Fruit fly (Drosophila melanogaster) whole organism, prepupa: Measurements from ENCODE around the gene wrd.

Experiments used
- CG10631 ChIP-seq: fragments of 200-800 bp; sonication (Bioruptor generic); optimal IDR thresholded peaks from 2 replicates; lab custom pipeline; 2016; ENCODE audit warnings: missing biosample characterization, missing genetic modification characterization
- CG10669 ChIP-seq: fragments of 200-800 bp; sonication (Bioruptor generic); optimal IDR thresholded peaks from 3 replicates; lab custom pipeline; 2018; ENCODE audit warnings: missing biosample characterization, mild to moderate bottlenecking, missing genetic modification characterization, moderate library complexity
- CG11294 ChIP-seq: fragments of 200-800 bp; sonication (Bioruptor generic); IDR thresholded peaks from 2 replicates; pipeline ENCODE4 v1.3.6; 2022; ENCODE audit warnings: missing biosample characterization, missing genetic modification characterization
- CG11762 ChIP-seq: fragments of 200-800 bp; sonication (Bioruptor generic); optimal IDR thresholded peaks from 3 replicates; lab custom pipeline; 2016; ENCODE audit warnings: missing biosample characterization, missing genetic modification characterization; ENCODE audit not compliant: insufficient read depth
- CG15336 ChIP-seq: fragments of 200-800 bp; sonication (Bioruptor generic); IDR thresholded peaks from 2 replicates; pipeline ENCODE4 v1.3.6; 2022; ENCODE audit warnings: missing biosample characterization, missing genetic modification characterization
- CG1621 ChIP-seq: fragments of 200-800 bp; sonication (Bioruptor generic); optimal IDR thresholded peaks from 3 replicates; lab custom pipeline; 2018; ENCODE audit warnings: missing biosample characterization, mild to moderate bottlenecking, missing genetic modification characterization
- CG3032 ChIP-seq: fragments of 200-800 bp; optimal IDR thresholded peaks from 2 replicates; lab custom pipeline; 2019; ENCODE audit warnings: missing biosample characterization, mild to moderate bottlenecking, missing genetic modification characterization, moderate library complexity
- CG32006 ChIP-seq: fragments of 200-800 bp; sonication (Bioruptor generic); optimal IDR thresholded peaks from 3 replicates; lab custom pipeline; 2017; ENCODE audit warnings: missing biosample characterization, mild to moderate bottlenecking, missing genetic modification characterization
- CG3919 ChIP-seq: fragments of 200-800 bp; sonication (Bioruptor generic); optimal IDR thresholded peaks from 3 replicates; lab custom pipeline; 2016; ENCODE audit warnings: missing biosample characterization, missing genetic modification characterization
- CG4318 ChIP-seq: fragments of 200-800 bp; sonication (Bioruptor generic); optimal IDR thresholded peaks from 3 replicates; lab custom pipeline; 2017; ENCODE audit warnings: missing biosample characterization, mild to moderate bottlenecking, missing genetic modification characterization
- CG6163 ChIP-seq: fragments of 200-800 bp; sonication (Bioruptor generic); IDR thresholded peaks from 3 replicates; pipeline ENCODE4 v1.3.6; 2022; ENCODE audit warnings: missing biosample characterization, missing genetic modification characterization
- CG6276 ChIP-seq: fragments of 200-800 bp; sonication (Bioruptor generic); optimal IDR thresholded peaks from 2 replicates; lab custom pipeline; 2017; ENCODE audit warnings: missing biosample characterization, mild to moderate bottlenecking, missing genetic modification characterization
- CG6792 ChIP-seq: fragments of 200-800 bp; sonication (Bioruptor generic); optimal IDR thresholded peaks from 3 replicates; lab custom pipeline; 2016; ENCODE audit warnings: missing biosample characterization, missing genetic modification characterization
- CG6808 ChIP-seq: fragments of 200-800 bp; sonication (Bioruptor generic); optimal IDR thresholded peaks from 3 replicates; lab custom pipeline; 2017; ENCODE audit warnings: missing biosample characterization, missing genetic modification characterization, mild to moderate bottlenecking, moderate library complexity, missing genetic modification reagents
- CG6854 ChIP-seq: fragments of 200-800 bp; sonication (Bioruptor generic); optimal IDR thresholded peaks from 2 replicates; lab custom pipeline; 2017; ENCODE audit warnings: missing biosample characterization, mild to moderate bottlenecking, missing genetic modification characterization
- CG8632 ChIP-seq: fragments of 200-800 bp; sonication (Bioruptor generic); optimal IDR thresholded peaks from 3 replicates; lab custom pipeline; 2016; ENCODE audit warnings: missing biosample characterization, missing genetic modification characterization
- CG9139 ChIP-seq: fragments of 200-800 bp; sonication (Bioruptor generic); optimal IDR thresholded peaks from 3 replicates; lab custom pipeline; 2017; ENCODE audit warnings: missing biosample characterization, mild to moderate bottlenecking, missing genetic modification characterization
- Eip75B ChIP-seq: fragments of 200-800 bp; sonication (Bioruptor generic); optimal IDR thresholded peaks from 3 replicates; lab custom pipeline; 2016; ENCODE audit warnings: missing biosample characterization, missing genetic modification characterization
- Eip93F ChIP-seq: fragments of 200-800 bp; sonication (Bioruptor generic); optimal IDR thresholded peaks from 2 replicates; lab custom pipeline; 2016; ENCODE audit warnings: missing biosample characterization, mild to moderate bottlenecking, missing genetic modification characterization
- Ets21C ChIP-seq: fragments of 200-800 bp; sonication (Bioruptor generic); optimal IDR thresholded peaks from 3 replicates; lab custom pipeline; 2016; ENCODE audit warnings: missing biosample characterization, missing genetic modification characterization
- Gug ChIP-seq: fragments of 200-800 bp; sonication (Bioruptor generic); IDR thresholded peaks from 2 replicates; pipeline ENCODE4 v1.3.6; 2022; ENCODE audit warnings: missing biosample characterization, missing genetic modification characterization
- Hr38 ChIP-seq: sonication (Bioruptor generic); optimal IDR thresholded peaks from 2 replicates; lab custom pipeline; 2016; ENCODE audit warnings: missing biosample characterization, missing genetic modification characterization
- Hr39 ChIP-seq: fragments of 200-800 bp; sonication (Bioruptor generic); optimal IDR thresholded peaks from 2 replicates; lab custom pipeline; 2016; ENCODE audit warnings: missing biosample characterization, missing genetic modification characterization
- Hr4 ChIP-seq: fragments of 200-800 bp; sonication (Bioruptor generic); optimal IDR thresholded peaks from 3 replicates; lab custom pipeline; 2016; ENCODE audit warnings: missing biosample characterization, missing genetic modification characterization
- Lpt ChIP-seq: fragments of 200-800 bp; sonication (Bioruptor generic); optimal IDR thresholded peaks from 3 replicates; lab custom pipeline; 2016; ENCODE audit warnings: missing biosample characterization, missing genetic modification characterization
- Met ChIP-seq: fragments of 200-800 bp; sonication (Bioruptor generic); optimal IDR thresholded peaks from 3 replicates; lab custom pipeline; 2016; ENCODE audit warnings: missing biosample characterization, missing genetic modification characterization
- OdsH ChIP-seq: fragments of 200-800 bp; sonication (Bioruptor generic); optimal IDR thresholded peaks from 3 replicates; lab custom pipeline; 2016; ENCODE audit warnings: missing biosample characterization, missing genetic modification characterization
- Smox ChIP-seq: fragments of 200-800 bp; sonication (Bioruptor generic); optimal IDR thresholded peaks from 3 replicates; lab custom pipeline; 2016; ENCODE audit warnings: missing biosample characterization, missing genetic modification characterization
- Sox102F ChIP-seq: fragments of 200-800 bp; sonication (Bioruptor generic); optimal IDR thresholded peaks from 2 replicates; lab custom pipeline; 2016; ENCODE audit warnings: missing biosample characterization, mild to moderate bottlenecking, missing genetic modification characterization
- Sox14 ChIP-seq: fragments of 200-800 bp; sonication (Bioruptor generic); optimal IDR thresholded peaks from 3 replicates; lab custom pipeline; 2016; ENCODE audit warnings: missing biosample characterization, missing genetic modification characterization
- achi ChIP-seq: fragments of 200-800 bp; sonication (Bioruptor generic); optimal IDR thresholded peaks from 3 replicates; lab custom pipeline; 2016; ENCODE audit warnings: missing biosample characterization, missing genetic modification characterization
- cyc ChIP-seq: fragments of 200-800 bp; sonication (Bioruptor generic); optimal IDR thresholded peaks from 3 replicates; lab custom pipeline; 2016; ENCODE audit warnings: missing biosample characterization, missing genetic modification characterization
- dsx ChIP-seq: fragments of 200-800 bp; optimal IDR thresholded peaks from 3 replicates; lab custom pipeline; 2019; ENCODE audit warnings: missing biosample characterization, mild to moderate bottlenecking, missing genetic modification characterization, moderate library complexity; ENCODE audit not compliant: poor library complexity, severe bottlenecking
- eg ChIP-seq: fragments of 200-800 bp; sonication (Bioruptor generic); IDR thresholded peaks from 3 replicates; pipeline ENCODE4 v1.3.6; 2022; ENCODE audit warnings: missing biosample characterization, missing genetic modification characterization
- esn ChIP-seq: fragments of 200-800 bp; sonication (Bioruptor generic); optimal IDR thresholded peaks from 2 replicates; lab custom pipeline; 2016; ENCODE audit warnings: missing biosample characterization, mild to moderate bottlenecking, missing genetic modification characterization, moderate library complexity
- fd59A ChIP-seq: fragments of 200-800 bp; sonication (Bioruptor generic); optimal IDR thresholded peaks from 2 replicates; lab custom pipeline; 2017; ENCODE audit warnings: missing biosample characterization, mild to moderate bottlenecking, missing genetic modification characterization, missing genetic modification reagents
- fd85E ChIP-seq: fragments of 200-800 bp; sonication (Bioruptor generic); optimal IDR thresholded peaks from 3 replicates; lab custom pipeline; 2016; ENCODE audit warnings: missing biosample characterization, missing genetic modification characterization
- fkh ChIP-seq: fragments of 200-800 bp; sonication (Bioruptor generic); optimal IDR thresholded peaks from 3 replicates; lab custom pipeline; 2017; ENCODE audit warnings: missing biosample characterization, mild to moderate bottlenecking, missing genetic modification characterization, moderate library complexity
- net ChIP-seq: fragments of 200-800 bp; sonication (Bioruptor generic); optimal IDR thresholded peaks from 3 replicates; lab custom pipeline; 2016; ENCODE audit warnings: missing biosample characterization, missing genetic modification characterization
- salr ChIP-seq, 2 experiments: fragments of 200-800 bp; sonication (Bioruptor generic); optimal IDR thresholded peaks; 3 replicates each; lab custom pipeline; 2016 to 2018; ENCODE audit warnings: missing biosample characterization in 2 of 2, missing genetic modification characterization in 2 of 2, mild to moderate bottlenecking in 1 of 2
- spab ChIP-seq: fragments of 200-800 bp; sonication (Bioruptor generic); optimal IDR thresholded peaks from 2 replicates; lab custom pipeline; 2017; ENCODE audit warnings: missing biosample characterization, mild to moderate bottlenecking, missing genetic modification characterization, missing genetic modification reagents
- ss ChIP-seq, 2 experiments: fragments of 200-800 bp; sonication (Bioruptor generic); optimal IDR thresholded peaks; 2 replicates in 1 of 2; 3 replicates in 1 of 2; lab custom pipeline; 2017 to 2018; ENCODE audit warnings: mild to moderate bottlenecking in 2 of 2, missing biosample characterization in 2 of 2, missing genetic modification characterization in 2 of 2, moderate library complexity in 1 of 2
- topi ChIP-seq: fragments of 200-800 bp; sonication (Bioruptor generic); optimal IDR thresholded peaks from 3 replicates; lab custom pipeline; 2016; ENCODE audit warnings: missing biosample characterization, missing genetic modification characterization
- vri ChIP-seq: fragments of 200-800 bp; sonication (Bioruptor generic); optimal IDR thresholded peaks from 3 replicates; lab custom pipeline; 2016; ENCODE audit warnings: missing biosample characterization, mild to moderate bottlenecking, missing genetic modification characterization

wrd gene

DNA sequence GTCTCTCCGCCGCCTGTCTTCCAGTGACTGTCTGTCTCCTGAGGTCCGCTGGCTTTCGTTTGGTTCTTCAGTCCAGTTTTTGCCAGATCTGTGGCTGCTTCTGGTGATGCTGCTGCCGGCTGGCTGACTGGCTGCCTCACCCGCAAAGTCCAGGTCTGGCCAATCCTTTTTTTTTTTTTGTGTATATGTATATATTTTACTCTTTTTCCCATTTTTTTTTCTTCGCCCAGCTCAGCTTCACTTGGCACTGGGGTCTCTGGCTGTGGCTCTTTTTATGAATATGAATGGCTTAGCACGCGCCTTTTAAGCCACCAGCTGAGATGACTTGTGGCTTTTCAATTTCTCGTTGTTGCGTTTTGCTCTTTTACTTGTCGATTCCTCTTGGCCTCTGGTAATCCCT, 20.9 kb upstream of the wrd start (continued):
- TF ChIP-seq CG10669 (GFP tag; lab: Kevin White, UChicago) (no peak), salr (GFP tag; optimal IDR thresholded peaks at IDR 0.05; lab: Kevin White, UChicago) (no peak), OdsH (GFP tag; lab: Kevin White, UChicago) (no peak), esn (GFP tag; lab: Kevin White, UChicago) (no peak), CG11294 (no peak), Hr39 (GFP tag; lab: Kevin White, UChicago) (no peak), CG6163 (GFP tag; lab: Robert Waterston, UW) (peak; percentile 82), vri (GFP tag; lab: Kevin White, UChicago) (no peak), Hr4 (no peak), CG4318 (GFP tag; lab: Kevin White, UChicago) (no peak), topi (no peak), Smox (GFP tag; lab: Kevin White, UChicago) (no peak), Lpt (GFP tag; lab: Kevin White, UChicago) (peak; percentile 28), CG15336 (GFP tag; lab: Robert Waterston, UW) (peak; percentile 40; the same call in 1 of the 2 replicates), Sox14 (GFP tag; lab: Kevin White, UChicago) (no peak), eg (GFP tag; lab: Robert Waterston, UW) (no peak; the same call in 2 of the 3 replicates), net (GFP tag; lab: Kevin White, UChicago) (no peak), fd59A (peak; percentile 1), Met (no peak), CG3032 (peak; percentile 29), CG1621 (tag; lab: Kevin White, UChicago) (peak; percentile 4), CG6276 (peak; percentile 10), CG6792 (GFP tag; lab: Kevin White, UChicago) (no peak), Gug (no peak), CG11762 (GFP tag; lab: Kevin White, UChicago) (no peak), cyc (GFP tag; lab: Kevin White, UChicago) (no peak), dsx (GFP tag; lab: Kevin White, UChicago) (peak; percentile 46), Sox102F (GFP tag; lab: Kevin White, UChicago) (no peak)

DNA sequence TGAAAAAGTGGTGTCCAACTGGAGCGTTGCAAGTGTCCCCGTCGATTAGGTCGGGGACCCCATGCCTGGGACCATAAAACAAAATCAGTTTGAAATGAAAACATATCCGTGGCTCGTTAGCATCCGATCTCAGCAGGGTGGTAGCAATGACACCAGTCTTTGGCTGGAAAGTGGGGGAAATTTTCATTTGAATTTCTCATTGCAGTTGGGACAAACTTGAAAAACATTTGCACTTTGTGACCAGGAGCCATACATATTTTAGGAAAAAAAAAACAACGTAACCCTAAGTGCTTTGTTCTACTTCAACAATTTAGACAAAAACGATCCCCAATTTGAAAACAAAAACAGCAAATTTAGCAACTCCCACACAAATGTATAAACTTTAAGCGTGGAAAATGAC, 15.7 kb upstream of the wrd start, which contains the start of gene CG14316:
TSS of gene CG14316 (plus strand) at position 301 of the 400 bp plus-strand sequence.
- TF ChIP-seq CG6792 (GFP tag; lab: Kevin White, UChicago): no peak
- no peak for TF ChIP-seq CG8632 (GFP tag; lab: Kevin White, UChicago)
- TF ChIP-seq Smox (GFP tag; lab: Kevin White, UChicago): no peak
- TF ChIP-seq spab (GFP tag; lab: Kevin White, UChicago): no peak
- TF ChIP-seq Eip93F: no peak
- no peak for TF ChIP-seq fd85E (GFP tag; lab: Kevin White, UChicago)
- TF ChIP-seq CG4318 (GFP tag; lab: Kevin White, UChicago): no peak
- no peak for TF ChIP-seq CG32006 (GFP tag; lab: Kevin White, UChicago)

DNA sequence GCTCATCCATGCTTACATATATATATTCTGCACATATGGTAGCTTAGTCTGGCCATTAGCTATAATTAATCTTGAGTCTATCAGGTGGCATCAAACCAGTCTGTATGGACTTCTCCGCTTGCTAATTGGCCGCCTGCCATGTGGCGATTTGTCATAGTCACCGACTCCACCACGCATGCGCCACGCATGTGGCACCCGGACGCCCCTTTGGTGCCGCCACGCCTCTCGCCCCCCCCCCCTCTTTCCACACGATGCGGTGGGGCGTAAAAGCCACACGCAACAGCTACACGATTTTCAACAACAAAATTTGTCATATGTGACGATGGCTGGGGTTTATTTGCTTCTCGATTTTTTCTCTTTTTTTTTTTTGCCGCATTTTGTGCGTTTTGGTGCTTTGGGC, 13.9 kb upstream of the wrd start:
- TF ChIP-seq salr (GFP tag; optimal IDR thresholded peaks at IDR 0.05; lab: Kevin White, UChicago): no peak
- TF ChIP-seq Eip75B (GFP tag; lab: Kevin White, UChicago): no peak
- TF ChIP-seq CG15336 (GFP tag; lab: Robert Waterston, UW): 0 out of 2 replicates have a peak, but pooled peaks have one; percentile 31
- 0 out of 3 replicates have a peak, but pooled peaks have one; percentile 30 for TF ChIP-seq CG6163 (GFP tag; lab: Robert Waterston, UW)
- TF ChIP-seq ss (GFP tag; optimal IDR thresholded peaks at IDR 0.05; lab: Kevin White, UChicago): peak in 1 of 2 experiments; percentile 57

DNA sequence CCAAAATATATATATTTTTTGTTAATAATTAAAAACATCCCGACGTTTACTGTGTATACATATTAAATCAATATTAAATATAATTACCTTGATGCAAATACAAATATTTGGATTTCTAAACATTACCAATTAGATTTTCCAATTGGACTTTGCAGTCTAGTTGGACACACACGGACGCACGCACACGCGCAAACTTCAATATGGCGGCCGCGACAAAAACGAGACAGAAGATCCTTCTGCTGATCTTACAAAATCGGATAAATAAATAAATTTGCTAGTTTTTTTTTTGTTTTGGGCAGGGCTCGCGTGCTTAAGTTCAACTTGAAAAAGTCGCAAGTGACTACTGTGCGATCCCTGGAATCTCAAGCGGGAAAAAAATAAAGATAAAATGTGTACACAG, 10.9 kb upstream of the wrd start:
- TF ChIP-seq Eip93F (no peak), CG9139 (GFP tag; lab: Kevin White, UChicago) (no peak), fkh (no peak), CG6854 (GFP tag; lab: Kevin White, UChicago) (no peak), CG15336 (GFP tag; lab: Robert Waterston, UW) (no peak), OdsH (GFP tag; lab: Kevin White, UChicago) (no peak), achi (GFP tag; lab: Kevin White, UChicago) (no peak), CG4318 (GFP tag; lab: Kevin White, UChicago) (no peak), eg (GFP tag; lab: Robert Waterston, UW) (no peak), Hr38 (GFP tag; lab: Kevin White, UChicago) (no peak), CG3919 (GFP tag; lab: Kevin White, UChicago) (no peak), Ets21C (GFP tag; lab: Kevin White, UChicago) (no peak), ss (GFP tag; optimal IDR thresholded peaks at IDR 0.05; lab: Kevin White, UChicago) (no peak), Lpt (GFP tag; lab: Kevin White, UChicago) (no peak), net (GFP tag; lab: Kevin White, UChicago) (no peak), CG6808 (no peak), CG10631 (GFP tag; lab: Kevin White, UChicago) (no peak), dsx (GFP tag; lab: Kevin White, UChicago) (no peak), CG6276 (no peak)
